Fruit fly (Drosophila melanogaster) whole organism: ENCODE measurements around the gene Hira.

Source experiments
- CG8478 ChIP-seq: fragments of >200 bp; optimal IDR thresholded peaks from 2 replicates; lab custom pipeline; 2018; ENCODE audit warnings: inconsistent platforms
- Dll ChIP-seq: fragments of >200 bp; optimal IDR thresholded peaks from 2 replicates; lab custom pipeline; 2017
- EcR ChIP-seq, 2 experiments: fragments of >200 bp; optimal IDR thresholded peaks; 2 replicates each; lab custom pipeline; 2017; ENCODE audit warnings: missing biosample characterization in 2 of 2, missing genetic modification characterization in 2 of 2, missing genetic modification reagents in 2 of 2
- pan ChIP-seq: fragments of >200 bp; optimal IDR thresholded peaks from 2 replicates; lab custom pipeline; 2017
- psq ChIP-seq: fragments of >200 bp; optimal IDR thresholded peaks from 2 replicates; lab custom pipeline; 2017
- usp ChIP-seq: fragments of >200 bp; optimal IDR thresholded peaks from 2 replicates; lab custom pipeline; 2017; ENCODE audit warnings: missing biosample characterization, missing genetic modification characterization, mixed read lengths

DNA sequence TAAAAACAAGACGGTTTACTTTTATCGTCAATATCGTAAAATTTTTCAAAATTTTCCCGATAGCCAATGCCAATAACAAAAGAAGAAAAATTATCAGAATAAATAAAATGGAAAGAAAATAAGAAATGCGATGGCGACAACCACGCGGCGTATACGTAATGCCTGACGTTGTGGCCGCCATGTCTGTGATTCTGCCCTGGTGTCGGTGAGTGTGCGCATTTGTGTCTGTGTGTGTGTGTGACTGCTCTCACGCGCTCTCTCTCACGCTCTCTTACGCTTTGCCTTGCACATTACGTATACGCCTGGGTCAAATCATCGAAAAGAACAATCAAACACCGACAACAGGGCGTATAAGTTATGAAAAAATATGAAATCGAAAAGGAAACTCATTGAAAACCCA lies 27.1 kb upstream of the Hira start:
- TF ChIP-seq pan (lab: Kevin White, UChicago) (no peak), EcR (GFP tag; optimal IDR thresholded peaks at IDR 0.05; lab: Kevin White, UChicago) (no peak), CG8478 (lab: Kevin White, UChicago) (no peak), psq (lab: Kevin White, UChicago) (no peak), usp (GFP tag; lab: Kevin White, UChicago) (no peak), Dll (lab: Kevin White, UChicago) (peak; percentile 75)
